Worm (Caenorhabditis elegans) whole organism, L4 larva: ENCODE data around the gene C52A10.3.

Experiments used
- F44E2.7 ChIP-seq: fragments of 200-800 bp; sonication (Bioruptor generic); IDR thresholded peaks from 2 replicates; pipeline ENCODE4 v2.1.2; 2022; ENCODE audit warnings: missing genetic modification characterization, missing compliant biosample characterization
- F49E8.2 ChIP-seq: sonication (generic microtip); optimal IDR thresholded peaks from 2 replicates; lab custom pipeline; 2016; ENCODE audit warnings: missing compliant biosample characterization, mild to moderate bottlenecking, missing genetic modification characterization, borderline replicate concordance
- T20F7.1 ChIP-seq: fragments of 200-800 bp; sonication (Bioruptor generic); optimal IDR thresholded peaks from 2 replicates; lab custom pipeline; 2018; ENCODE audit warnings: mild to moderate bottlenecking, missing genetic modification characterization, missing compliant biosample characterization
- ZK337.2 ChIP-seq: fragments of 200-800 bp; sonication (Bioruptor generic); IDR thresholded peaks from 2 replicates; pipeline ENCODE4 v1.3.6; 2022; ENCODE audit warnings: missing genetic modification reagents, missing genetic modification characterization, missing compliant biosample characterization
- aha-1 ChIP-seq: fragments of 150-350 bp; peaks from one replicate; lab custom pipeline; 2014; ENCODE audit warnings: missing biosample characterization, missing genetic modification characterization
- aly-2 ChIP-seq: sonication (generic microtip); optimal IDR thresholded peaks from 2 replicates; lab custom pipeline; 2018; ENCODE audit warnings: missing biosample characterization, missing genetic modification characterization
- ama-1 ChIP-seq: fragments of 150-350 bp; optimal IDR thresholded peaks from 2 replicates; lab custom pipeline; 2014; ENCODE audit warnings: inconsistent platforms, mixed read lengths
- arid-1 ChIP-seq: fragments of 200-800 bp; sonication (Bioruptor generic); conservative IDR thresholded peaks from 2 replicates; pipeline ENCODE4 v1.3.6; 2022; ENCODE audit warnings: missing genetic modification reagents, missing genetic modification characterization, missing compliant biosample characterization
- attf-4 ChIP-seq: sonication (generic microtip); optimal IDR thresholded peaks from 3 replicates; lab custom pipeline; 2017; ENCODE audit warnings: missing biosample characterization, missing genetic modification characterization
- ceh-20 ChIP-seq: fragments of 200-800 bp; sonication (Bioruptor generic); IDR thresholded peaks from 2 replicates; pipeline ENCODE4 v1.3.6; 2022; ENCODE audit warnings: missing genetic modification reagents, missing genetic modification characterization, missing compliant biosample characterization
- ceh-28 ChIP-seq: fragments of 150-350 bp; optimal IDR thresholded peaks from 2 replicates; lab custom pipeline; 2014; ENCODE audit warnings: missing biosample characterization, missing genetic modification reagents, missing genetic modification characterization
- ceh-32 ChIP-seq: sonication (generic microtip); optimal IDR thresholded peaks from 2 replicates; lab custom pipeline; 2016; ENCODE audit warnings: mild to moderate bottlenecking, missing genetic modification characterization, missing compliant biosample characterization; ENCODE audit not compliant: poor library complexity
- ceh-44 ChIP-seq: fragments of 200-800 bp; sonication (Bioruptor generic); IDR thresholded peaks from 2 replicates; pipeline ENCODE4 v1.3.6; 2022; ENCODE audit warnings: missing genetic modification reagents, missing genetic modification characterization, missing compliant biosample characterization
- ceh-62 ChIP-seq: sonication (generic microtip); optimal IDR thresholded peaks from 2 replicates; lab custom pipeline; 2017; ENCODE audit warnings: missing biosample characterization, missing genetic modification characterization
- ces-1 ChIP-seq: fragments of 150-350 bp; sonication (generic microtip); optimal IDR thresholded peaks from 4 replicates; lab custom pipeline; 2014; ENCODE audit warnings: missing biosample characterization, missing genetic modification reagents, missing genetic modification characterization
- daf-12 ChIP-seq: fragments of 150-350 bp; optimal IDR thresholded peaks from 2 replicates; lab custom pipeline; 2014; ENCODE audit warnings: missing biosample characterization, missing genetic modification reagents, missing genetic modification characterization
- daf-19 ChIP-seq: fragments of 200-800 bp; sonication (Bioruptor generic); conservative IDR thresholded peaks from 2 replicates; pipeline ENCODE4 v1.3.6; 2022; ENCODE audit warnings: missing genetic modification characterization, missing compliant biosample characterization
- dmd-6 ChIP-seq: fragments of 200-800 bp; sonication (Bioruptor generic); IDR thresholded peaks from 2 replicates; pipeline ENCODE4 v1.3.6; 2022; ENCODE audit warnings: missing genetic modification reagents, missing genetic modification characterization, missing compliant biosample characterization
- dpl-1 ChIP-seq: fragments of 150-350 bp; optimal IDR thresholded peaks from 2 replicates; lab custom pipeline; 2014; ENCODE audit warnings: missing biosample characterization, missing genetic modification reagents, missing genetic modification characterization
- dve-1 ChIP-seq: sonication (generic microtip); optimal IDR thresholded peaks from 2 replicates; lab custom pipeline; 2017; ENCODE audit warnings: antibody characterized with exemption, mild to moderate bottlenecking, missing genetic modification characterization, missing compliant biosample characterization; ENCODE audit not compliant: insufficient read depth
- egl-43 ChIP-seq: fragments of 200-800 bp; sonication (Bioruptor generic); IDR thresholded peaks from 2 replicates; pipeline ENCODE4 v1.3.6; 2022; ENCODE audit warnings: missing genetic modification reagents, missing genetic modification characterization, missing compliant biosample characterization
- hif-1 ChIP-seq, 2 experiments: sonication (generic microtip); optimal IDR thresholded peaks; 2 replicates each; lab custom pipeline; 2016 to 2017; ENCODE audit warnings: missing compliant biosample characterization in 2 of 2, missing genetic modification characterization in 2 of 2, missing genetic modification reagents in 2 of 2, missing genotype in 2 of 2, mild to moderate bottlenecking in 1 of 2
- hlh-11 ChIP-seq: fragments of 200-800 bp; sonication (Bioruptor generic); optimal IDR thresholded peaks from 2 replicates; lab custom pipeline; 2018; ENCODE audit warnings: mild to moderate bottlenecking, missing genetic modification characterization, missing compliant biosample characterization
- hmg-1.1 ChIP-seq: fragments of 200-800 bp; sonication (Bioruptor generic); IDR thresholded peaks from 2 replicates; pipeline ENCODE4 v1.3.6; 2022; ENCODE audit warnings: missing genetic modification reagents, missing genetic modification characterization, missing compliant biosample characterization
- jun-1 ChIP-seq: fragments of 150-350 bp; optimal IDR thresholded peaks from 2 replicates; lab custom pipeline; 2014; ENCODE audit warnings: missing biosample characterization, missing genetic modification reagents, missing genetic modification characterization
- lim-7 ChIP-seq: fragments of 200-800 bp; sonication (Bioruptor generic); IDR thresholded peaks from 2 replicates; pipeline ENCODE4 v1.3.6; 2022; ENCODE audit warnings: missing genetic modification characterization, missing compliant biosample characterization
- lin-13 ChIP-seq: fragments of 150-350 bp; optimal IDR thresholded peaks from 2 replicates; lab custom pipeline; 2014; ENCODE audit warnings: missing biosample characterization, missing genetic modification reagents, missing genetic modification characterization
- lin-29 ChIP-seq: fragments of 200-800 bp; sonication (Bioruptor generic); IDR thresholded peaks from 2 replicates; pipeline ENCODE4 v1.3.6; 2022; ENCODE audit warnings: missing genetic modification reagents, missing genetic modification characterization, missing compliant biosample characterization
- lin-38 ChIP-seq: fragments of 200-800 bp; sonication (Bioruptor generic); IDR thresholded peaks from 2 replicates; pipeline ENCODE4 v1.3.6; 2022; ENCODE audit warnings: missing genetic modification reagents, missing genetic modification characterization, missing compliant biosample characterization
- lin-39 ChIP-seq: fragments of 150-350 bp; optimal IDR thresholded peaks from 2 replicates; lab custom pipeline; 2014; ENCODE audit warnings: missing biosample characterization, missing genetic modification reagents, missing genetic modification characterization
- mxl-3 ChIP-seq: fragments of 200-800 bp; sonication (Bioruptor generic); optimal IDR thresholded peaks from 2 replicates; lab custom pipeline; 2018; ENCODE audit warnings: mild to moderate bottlenecking, missing genetic modification characterization, missing compliant biosample characterization
- nhr-11 ChIP-seq: fragments of 150-350 bp; optimal IDR thresholded peaks from 2 replicates; lab custom pipeline; 2014; ENCODE audit warnings: missing biosample characterization, missing genetic modification characterization
- nhr-111 ChIP-seq: fragments of 200-800 bp; sonication (Bioruptor generic); optimal IDR thresholded peaks from 2 replicates; lab custom pipeline; 2018; ENCODE audit warnings: mild to moderate bottlenecking, missing genetic modification characterization, missing compliant biosample characterization
- nhr-237 ChIP-seq: sonication (generic microtip); optimal IDR thresholded peaks from 2 replicates; lab custom pipeline; 2017; ENCODE audit warnings: missing biosample characterization, missing genetic modification characterization
- nhr-28 ChIP-seq: fragments of 150-350 bp; optimal IDR thresholded peaks from 2 replicates; lab custom pipeline; 2014; ENCODE audit warnings: missing biosample characterization, missing genetic modification characterization
- nhr-42 ChIP-seq: fragments of 200-800 bp; sonication (Bioruptor generic); IDR thresholded peaks from 2 replicates; pipeline ENCODE4 v1.3.6; 2022; ENCODE audit warnings: missing genetic modification characterization, missing compliant biosample characterization
- nhr-76 ChIP-seq: fragments of 150-350 bp; optimal IDR thresholded peaks from 2 replicates; lab custom pipeline; 2014; ENCODE audit warnings: missing biosample characterization, missing genetic modification characterization
- pqm-1 ChIP-seq: sonication (generic microtip); optimal IDR thresholded peaks from 2 replicates; lab custom pipeline; 2017; ENCODE audit warnings: missing biosample characterization, missing genetic modification characterization
- rbr-2 ChIP-seq: sonication (generic microtip); optimal IDR thresholded peaks from 2 replicates; lab custom pipeline; 2016; ENCODE audit warnings: missing genotype, missing genetic modification characterization, missing compliant biosample characterization
- saeg-2 ChIP-seq: fragments of 200-800 bp; sonication (Bioruptor generic); IDR thresholded peaks from 2 replicates; pipeline ENCODE4 v1.3.6; 2022; ENCODE audit warnings: missing genetic modification reagents, missing genetic modification characterization, missing compliant biosample characterization
- snpc-1.2 ChIP-seq: fragments of 200-800 bp; sonication (Bioruptor generic); IDR thresholded peaks from 2 replicates; pipeline ENCODE4 v1.3.6; 2022; ENCODE audit warnings: missing genetic modification reagents, missing genetic modification characterization, missing compliant biosample characterization
- spr-1 ChIP-seq: sonication (generic microtip); optimal IDR thresholded peaks from 2 replicates; lab custom pipeline; 2016; ENCODE audit warnings: mild to moderate bottlenecking, missing genetic modification characterization, missing compliant biosample characterization
- spr-3 ChIP-seq: fragments of 200-800 bp; sonication (Bioruptor generic); optimal IDR thresholded peaks from 2 replicates; lab custom pipeline; 2018; ENCODE audit warnings: mild to moderate bottlenecking, missing genetic modification characterization, missing compliant biosample characterization
- unc-130 ChIP-seq: sonication (generic microtip); optimal IDR thresholded peaks from 2 replicates; lab custom pipeline; 2016; ENCODE audit warnings: missing genetic modification reagents, missing genetic modification characterization, missing compliant biosample characterization
- unc-62 ChIP-seq, 3 experiments: fragments of 150-350 bp in 1 of 3; sonication (generic microtip); optimal IDR thresholded peaks in 2 of 3; peaks in 1 of 3; 1 replicate in 1 of 3; 2 replicates in 2 of 3; lab custom pipeline; 2014 to 2017; ENCODE audit warnings: missing biosample characterization in 3 of 3, missing genetic modification characterization in 3 of 3, missing genetic modification reagents in 3 of 3, missing genotype in 1 of 3
- zfp-3 ChIP-seq: fragments of 200-800 bp; sonication (Bioruptor generic); conservative IDR thresholded peaks from 2 replicates; pipeline ENCODE4 v1.3.6; 2022; ENCODE audit warnings: missing genetic modification reagents, missing genetic modification characterization, missing compliant biosample characterization
- ztf-11 ChIP-seq: fragments of 150-350 bp; optimal IDR thresholded peaks from 2 replicates; lab custom pipeline; 2014; ENCODE audit warnings: missing biosample characterization, missing genetic modification characterization
- ztf-7 ChIP-seq: fragments of 150-350 bp; optimal IDR thresholded peaks from 2 replicates; lab custom pipeline; 2014; ENCODE audit warnings: missing biosample characterization, missing genetic modification characterization

C52A10.3 gene

DNA sequence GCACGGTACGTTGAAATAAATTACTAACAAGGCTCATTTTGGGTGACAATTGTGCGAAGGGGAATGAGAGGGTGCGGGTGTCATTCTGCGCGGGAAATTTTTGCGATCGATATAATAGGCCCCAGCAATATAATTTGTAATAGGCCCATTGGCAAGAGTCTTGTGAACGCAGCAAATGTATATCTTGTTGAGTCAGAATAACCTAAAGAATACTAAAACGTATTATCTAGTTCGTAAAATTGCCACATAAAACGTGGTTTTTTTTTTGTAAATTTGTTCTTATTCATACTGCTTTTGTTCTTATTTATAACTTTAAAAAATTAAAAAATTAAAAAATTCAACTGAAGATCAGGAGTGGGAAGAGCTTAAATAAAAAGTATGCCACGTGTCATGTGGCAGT is at the start of gene C52A10.3:
C52A10.3 (minus strand) TSS at position 101 of the 400 bp plus-strand sequence.
- TF ChIP-seq ceh-32 (tag; lab: Kevin White, UChicago), result no peak
- TF ChIP-seq nhr-237, result no peak
- no peak for TF ChIP-seq dpl-1 (GFP tag; lab: Kevin White, UChicago)
- no peak for TF ChIP-seq dmd-6
- no peak for TF ChIP-seq rbr-2 (tag; lab: Kevin White, UChicago)
- TF ChIP-seq ama-1 (lab: Kevin White, UChicago), result no peak
- TF ChIP-seq ztf-11 (tag; lab: Kevin White, UChicago), result no peak
- TF ChIP-seq attf-4 (tag; lab: Kevin White, UChicago), result no peak
- TF ChIP-seq egl-43 (GFP tag; lab: Robert Waterston, UW), result no peak
- no peak for TF ChIP-seq snpc-1.2
- TF ChIP-seq ces-1, result no peak
- no peak for TF ChIP-seq F49E8.2 (tag; lab: Kevin White, UChicago)
- TF ChIP-seq pqm-1 (tag; lab: Kevin White, UChicago), result no peak
- TF ChIP-seq unc-130 (GFP tag; lab: Kevin White, UChicago), result no peak
- TF ChIP-seq unc-62 (GFP tag; optimal IDR thresholded peaks at IDR 0.05 in 1 of 2; lab: Kevin White, UChicago), result no peak
- TF ChIP-seq unc-62 (tag; optimal IDR thresholded peaks at IDR 0.05; lab: Kevin White, UChicago), result no peak
- TF ChIP-seq dve-1 (tag; lab: Kevin White, UChicago), result no peak
- TF ChIP-seq nhr-42 (GFP tag; lab: Robert Waterston, UW), result no peak
- TF ChIP-seq spr-1 (tag; lab: Kevin White, UChicago), result no peak
- TF ChIP-seq ceh-62 (tag; lab: Kevin White, UChicago), result no peak

ce11 chrV:5288676-5289075 is 49.4 kb upstream of the C52A10.3 start:
- TF ChIP-seq aly-2 (tag; lab: Kevin White, UChicago) (no peak), daf-12 (tag; lab: Kevin White, UChicago) (no peak), T20F7.1 (GFP tag; lab: Kevin White, UChicago) (no peak), unc-62 (GFP tag; optimal IDR thresholded peaks at IDR 0.05 in 1 of 2; lab: Kevin White, UChicago) (no peak), unc-62 (tag; optimal IDR thresholded peaks at IDR 0.05; lab: Kevin White, UChicago) (no peak), ztf-7 (no peak), lin-39 (tag; lab: Kevin White, UChicago) (no peak), ceh-44 (GFP tag; lab: Robert Waterston, UW) (no peak), spr-3 (GFP tag; lab: Kevin White, UChicago) (no peak), lim-7 (GFP tag; lab: Robert Waterston, UW) (no peak), zfp-3 (GFP tag; lab: Robert Waterston, UW) (no peak), ces-1 (no peak), ceh-28 (tag; lab: Kevin White, UChicago) (no peak), nhr-28 (no peak), nhr-76 (no peak), hif-1 (tag; optimal IDR thresholded peaks at IDR 0.05; lab: Kevin White, UChicago) (no peak), hlh-11 (tag; lab: Kevin White, UChicago) (no peak), ceh-20 (no peak)

ce11 chrV:5287273-5287672 is 48.0 kb upstream of the C52A10.3 start, which contains the start of gene Y49G5A.1:
Gene Y49G5A.1, minus strand, starts transcription at chrV:5287373.
- TF ChIP-seq nhr-111 (GFP tag; lab: Kevin White, UChicago) (no peak), lin-29 (GFP tag; lab: Robert Waterston, UW) (no peak), F44E2.7 (GFP tag; lab: Robert Waterston, UW) (no peak), dpl-1 (GFP tag; lab: Kevin White, UChicago) (no peak), mxl-3 (GFP tag; lab: Kevin White, UChicago) (no peak), ceh-44 (GFP tag; lab: Robert Waterston, UW) (no peak), dve-1 (tag; lab: Kevin White, UChicago) (no peak), aha-1 (tag; lab: Kevin White, UChicago) (no peak), nhr-76 (no peak), ZK337.2 (GFP tag; lab: Robert Waterston, UW) (no peak), daf-19 (GFP tag; lab: Robert Waterston, UW) (no peak), nhr-11 (tag; lab: Kevin White, UChicago) (no peak), saeg-2 (GFP tag; lab: Robert Waterston, UW) (no peak), hmg-1.1 (GFP tag; lab: Robert Waterston, UW) (no peak), jun-1 (tag; lab: Kevin White, UChicago) (no peak), lin-13 (GFP tag; lab: Kevin White, UChicago) (no peak), arid-1 (GFP tag; lab: Robert Waterston, UW) (no peak), ceh-32 (tag; lab: Kevin White, UChicago) (no peak), lin-38 (GFP tag; lab: Robert Waterston, UW) (no peak), ceh-20 (no peak)
